Fruit fly (Drosophila melanogaster): ENCODE measurements around the gene CG4835.

CG4835 gene

dm6 chr3L:5498858-5499257, 19.3 kb downstream of the CG4835 start, which contains the start of gene blanks (continued):
- TF ChIP-seq TFAM (GFP tag; optimal IDR thresholded peaks at IDR 0.05) (no peak), CG4282 (GFP tag; optimal IDR thresholded peaks at IDR 0.05) (no peak), Sox100B (GFP tag; optimal IDR thresholded peaks at IDR 0.05) (no peak), CG4707 (GFP tag; optimal IDR thresholded peaks at IDR 0.05) (no peak)

dm6 chr3L:5510760-5511159, 31.2 kb downstream of the CG4835 start, which contains the start of gene CG34342:
Gene CG34342, minus strand, starts transcription at chr3L:5510860.
- TF ChIP-seq CG11504 (tag; optimal IDR thresholded peaks at IDR 0.05) (no peak), Aef1 (GFP tag; IDR thresholded peaks at IDR 0.05) (no peak), Deaf1 (tag; optimal IDR thresholded peaks at IDR 0.05) (no peak), lov (optimal IDR thresholded peaks at IDR 0.05) (no peak), lov (GFP tag; IDR thresholded peaks at IDR 0.05) (no peak), pho (GFP tag; optimal IDR thresholded peaks at IDR 0.05) (no peak), nom (GFP tag; optimal IDR thresholded peaks at IDR 0.05) (no peak), oc (tag; optimal IDR thresholded peaks at IDR 0.05) (no peak), tin (GFP tag; optimal IDR thresholded peaks at IDR 0.05) (no peak), NC2β (GFP tag; optimal IDR thresholded peaks at IDR 0.05) (no peak), row (GFP tag; IDR thresholded peaks at IDR 0.05) (no peak), stwl (tag; optimal IDR thresholded peaks at IDR 0.05) (no peak), sqz (GFP tag; optimal IDR thresholded peaks at IDR 0.05) (no peak), CG7357 (GFP tag; IDR thresholded peaks at IDR 0.05) (no peak), CG5953 (GFP tag; IDR thresholded peaks at IDR 0.05) (no peak), CG30403 (GFP tag; optimal IDR thresholded peaks at IDR 0.05) (no peak), Drgx (GFP tag; IDR thresholded peaks at IDR 0.05) (no peak), mld (GFP tag; IDR thresholded peaks at IDR 0.05; ENCODE audit: partially characterized antibody) (no peak)

dm6 chr3L:5511959-5512358, 32.4 kb downstream of the CG4835 start:
- TF ChIP-seq pita (GFP tag; optimal IDR thresholded peaks at IDR 0.05), result peak; percentile 47
- peak; percentile 97 for TF ChIP-seq CG33213 (GFP tag; optimal IDR thresholded peaks at IDR 0.05)
- peak; percentile 75 for TF ChIP-seq CG9932 (GFP tag; IDR thresholded peaks at IDR 0.05)
- peak; percentile 84 for TF ChIP-seq CG3407 (GFP tag; optimal IDR thresholded peaks at IDR 0.05)
- TF ChIP-seq CG6272 (GFP tag; IDR thresholded peaks at IDR 0.05), result peak; percentile 49
- TF ChIP-seq CG13296 (GFP tag; optimal IDR thresholded peaks at IDR 0.05), result peak; percentile 85
- peak; percentile 69 for TF ChIP-seq Abd-B (GFP tag; optimal IDR thresholded peaks at IDR 0.05)
- no peak for TF ChIP-seq Trl (optimal IDR thresholded peaks at IDR 0.05)
- peak; percentile 90 for TF ChIP-seq Trl (GFP tag; optimal IDR thresholded peaks at IDR 0.05)
- TF ChIP-seq CG34224 (GFP tag; IDR thresholded peaks at IDR 0.05; ENCODE audit: partially characterized antibody), result 0 out of 3 replicates have a peak, but pooled peaks have one; percentile 17
- peak; percentile 85 for TF ChIP-seq Xbp1 (GFP tag; optimal IDR thresholded peaks at IDR 0.05)
- TF ChIP-seq cad (GFP tag; optimal IDR thresholded peaks at IDR 0.05), result no peak
- peak; percentile 75 for TF ChIP-seq CG2678 (tag; optimal IDR thresholded peaks at IDR 0.05)
- TF ChIP-seq CG31365 (tag; optimal IDR thresholded peaks at IDR 0.05), result peak; percentile 83
- TF ChIP-seq bigmax (GFP tag; optimal IDR thresholded peaks at IDR 0.05), result peak; percentile 71
- TF ChIP-seq CG8924 (tag; optimal IDR thresholded peaks at IDR 0.05), result no peak
- TF ChIP-seq CrebB (tag; optimal IDR thresholded peaks at IDR 0.05), result peak; percentile 90
- TF ChIP-seq CG1024 (GFP tag; IDR thresholded peaks at IDR 0.05), result peak; percentile 84
- peak; percentile 72 for TF ChIP-seq Max (GFP tag; optimal IDR thresholded peaks at IDR 0.05)
- TF ChIP-seq CG3995 (GFP tag; optimal IDR thresholded peaks at IDR 0.05), result peak; percentile 73
- TF ChIP-seq CG4404 (GFP tag; IDR thresholded peaks at IDR 0.05), result peak; percentile 27; the same call in 1 of the 2 replicates
- TF ChIP-seq sqz (GFP tag; optimal IDR thresholded peaks at IDR 0.05), result peak; percentile 37
- TF ChIP-seq Myb (GFP tag; optimal IDR thresholded peaks at IDR 0.05), result peak; percentile 65
- peak; percentile 47; the same call in 1 of the 2 replicates for TF ChIP-seq CG43689 (GFP tag; IDR thresholded peaks at IDR 0.05)
- peak; percentile 96 for TF ChIP-seq CG6765 (GFP tag; optimal IDR thresholded peaks at IDR 0.05)
- peak; percentile 83 for TF ChIP-seq CG15269 (tag; optimal IDR thresholded peaks at IDR 0.05)
- peak; percentile 85 for TF ChIP-seq Nf-YA (GFP tag; IDR thresholded peaks at IDR 0.05)
- peak; percentile 89 for TF ChIP-seq CG12236 (GFP tag; optimal IDR thresholded peaks at IDR 0.05)
- peak; percentile 63; the same call in 2 of the 3 replicates for TF ChIP-seq B-H1 (GFP tag; IDR thresholded peaks at IDR 0.05)

Data from whole organism, embryonic.